Fruit fly (Drosophila melanogaster): ENCODE measurements around the gene Spn75F.

DNA sequence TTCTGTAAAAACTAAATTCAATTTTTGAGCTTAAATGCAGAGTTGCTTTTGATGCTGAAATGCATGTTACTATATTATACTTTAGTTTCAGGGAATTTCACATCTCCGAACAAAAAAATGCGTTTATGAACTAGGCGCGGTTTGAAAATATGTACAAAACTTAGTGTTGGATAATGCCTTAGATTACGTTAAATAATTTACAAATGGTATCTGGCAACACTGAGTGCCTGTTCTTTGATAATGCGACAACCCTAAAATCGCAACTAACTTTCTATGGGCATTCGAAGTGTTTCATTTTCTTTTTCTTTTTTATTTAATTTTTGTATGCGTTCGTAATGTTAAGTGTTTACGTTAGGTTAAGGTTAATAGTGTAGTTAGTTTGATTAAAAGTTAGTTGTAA, 13.1 kb upstream of the Spn75F start:
- no peak for TF ChIP-seq Lpt (GFP tag; optimal IDR thresholded peaks at IDR 0.05)
- TF ChIP-seq svp (GFP tag): no peak

All from whole organism, prepupa.